Fruit fly (Drosophila melanogaster) whole organism, embryonic: ENCODE data around the gene Gnf1.

Source experiments
- CG1233 ChIP-seq: fragments of 200-800 bp; sonication (Bioruptor generic); optimal IDR thresholded peaks from 4 replicates; lab custom pipeline; 2018; ENCODE audit warnings: missing biosample characterization, mild to moderate bottlenecking, missing genetic modification characterization
- CG13123 ChIP-seq: fragments of 200-800 bp; sonication (Bioruptor generic); optimal IDR thresholded peaks from 2 replicates; lab custom pipeline; 2016; ENCODE audit warnings: missing biosample characterization, missing genetic modification characterization
- CG13424 ChIP-seq: fragments of 200-800 bp; sonication (Bioruptor generic); optimal IDR thresholded peaks from 2 replicates; lab custom pipeline; 2019; ENCODE audit warnings: missing biosample characterization, mild to moderate bottlenecking, missing genetic modification characterization, moderate library complexity
- CG13775 ChIP-seq: fragments of 200-800 bp; sonication (Bioruptor generic); optimal IDR thresholded peaks from 3 replicates; lab custom pipeline; 2017; ENCODE audit warnings: missing biosample characterization, mild to moderate bottlenecking, missing genetic modification characterization
- CG14710 ChIP-seq: fragments of 200-800 bp; sonication (Bioruptor generic); optimal IDR thresholded peaks from 3 replicates; lab custom pipeline; 2019; ENCODE audit warnings: missing biosample characterization, mild to moderate bottlenecking, missing genetic modification characterization, moderate library complexity
- CG15601 ChIP-seq: fragments of 200-800 bp; sonication (Bioruptor generic); optimal IDR thresholded peaks from 3 replicates; lab custom pipeline; 2019; ENCODE audit warnings: missing biosample characterization, mild to moderate bottlenecking, missing genetic modification characterization, moderate library complexity
- CG17186 ChIP-seq: fragments of 200-800 bp; sonication (Bioruptor generic); optimal IDR thresholded peaks from 3 replicates; lab custom pipeline; 2017; ENCODE audit warnings: missing biosample characterization, missing genetic modification reagents, missing genetic modification characterization
- CG17359 ChIP-seq: fragments of 200-800 bp; sonication (Bioruptor generic); optimal IDR thresholded peaks from 3 replicates; lab custom pipeline; 2018; ENCODE audit warnings: missing biosample characterization, mild to moderate bottlenecking, missing genetic modification characterization, moderate library complexity
- CG18476 ChIP-seq: fragments of 200-800 bp; sonication (Bioruptor generic); optimal IDR thresholded peaks from 2 replicates; lab custom pipeline; 2016; ENCODE audit warnings: missing biosample characterization, mild to moderate bottlenecking, missing genetic modification characterization
- CG2199 ChIP-seq: fragments of 200-800 bp; sonication (Bioruptor generic); IDR thresholded peaks from 3 replicates; pipeline ENCODE4 v1.3.6; 2022; ENCODE audit warnings: missing biosample characterization, missing genetic modification characterization
- CG30403 ChIP-seq: fragments of 200-800 bp; sonication (Bioruptor generic); optimal IDR thresholded peaks from 3 replicates; lab custom pipeline; 2016; ENCODE audit warnings: missing biosample characterization, missing genetic modification characterization
- CG3995 ChIP-seq: fragments of 200-800 bp; sonication (Bioruptor generic); optimal IDR thresholded peaks from 3 replicates; lab custom pipeline; 2016; ENCODE audit warnings: missing biosample characterization, missing genetic modification characterization
- CG42726 ChIP-seq: fragments of 200-800 bp; sonication (Bioruptor generic); IDR thresholded peaks from 2 replicates; pipeline ENCODE4 v1.3.6; 2022; ENCODE audit warnings: missing biosample characterization, missing genetic modification characterization; ENCODE audit not compliant: partially characterized antibody
- CG4360 ChIP-seq: fragments of 200-800 bp; sonication (Bioruptor generic); IDR thresholded peaks from 2 replicates; pipeline ENCODE4 v1.3.6; 2022; ENCODE audit warnings: missing biosample characterization, missing genetic modification characterization
- CG4617 ChIP-seq: fragments of 200-800 bp; sonication (Bioruptor generic); optimal IDR thresholded peaks from 3 replicates; lab custom pipeline; 2016; ENCODE audit warnings: missing biosample characterization, missing genetic modification characterization, borderline replicate concordance
- CG7928 ChIP-seq: fragments of 200-800 bp; sonication (Bioruptor generic); optimal IDR thresholded peaks from 2 replicates; lab custom pipeline; 2017; ENCODE audit warnings: missing biosample characterization, mild to moderate bottlenecking, missing genetic modification characterization
- Camta ChIP-seq: fragments of 200-800 bp; sonication (Bioruptor generic); optimal IDR thresholded peaks from 2 replicates; lab custom pipeline; 2016; ENCODE audit warnings: missing biosample characterization, missing genetic modification characterization
- Deaf1 ChIP-seq: fragments of 200-800 bp; optimal IDR thresholded peaks from 3 replicates; lab custom pipeline; 2019; ENCODE audit warnings: missing biosample characterization, mild to moderate bottlenecking, missing genetic modification characterization, moderate library complexity
- Ets97D ChIP-seq: fragments of 200-800 bp; sonication (Bioruptor generic); optimal IDR thresholded peaks from 3 replicates; lab custom pipeline; 2016; ENCODE audit warnings: missing biosample characterization, missing genetic modification characterization
- Fer3 ChIP-seq: fragments of 200-800 bp; sonication (Bioruptor generic); optimal IDR thresholded peaks from 2 replicates; lab custom pipeline; 2018; ENCODE audit warnings: missing biosample characterization, mild to moderate bottlenecking, missing genetic modification characterization, moderate library complexity
- Jarid2 ChIP-seq: fragments of 200-800 bp; sonication (Bioruptor generic); optimal IDR thresholded peaks from 3 replicates; lab custom pipeline; 2017; ENCODE audit warnings: mild to moderate bottlenecking, missing biosample characterization, missing genetic modification reagents, missing genetic modification characterization
- Lhr ChIP-seq: fragments of 200-800 bp; sonication (Bioruptor generic); optimal IDR thresholded peaks from 3 replicates; lab custom pipeline; 2017; ENCODE audit warnings: mild to moderate bottlenecking, missing biosample characterization, missing genetic modification reagents, missing genetic modification characterization
- MESR4 ChIP-seq: fragments of 200-800 bp; sonication (Bioruptor generic); optimal IDR thresholded peaks from 2 replicates; lab custom pipeline; 2018; ENCODE audit warnings: missing biosample characterization, mild to moderate bottlenecking, missing genetic modification characterization, moderate library complexity
- NFAT ChIP-seq: fragments of 200-800 bp; sonication (Bioruptor generic); IDR thresholded peaks from 2 replicates; pipeline ENCODE4 v1.3.6; 2022; ENCODE audit warnings: missing biosample characterization, missing genetic modification characterization
- Pdp1 ChIP-seq, 2 experiments: fragments of 200-800 bp; sonication (Bioruptor generic); optimal IDR thresholded peaks; 3 replicates each; lab custom pipeline; 2016; ENCODE audit warnings: missing biosample characterization in 2 of 2, missing genetic modification characterization in 2 of 2, mild to moderate bottlenecking in 1 of 2, moderate library complexity in 1 of 2
- Sry-β ChIP-seq: fragments of 200-800 bp; sonication (Bioruptor generic); optimal IDR thresholded peaks from 2 replicates; lab custom pipeline; 2018; ENCODE audit warnings: missing biosample characterization, mild to moderate bottlenecking, missing genetic modification characterization, moderate library complexity
- ara ChIP-seq: fragments of 200-800 bp; sonication (Bioruptor generic); IDR thresholded peaks from 2 replicates; pipeline ENCODE4 v1.3.6; 2022; ENCODE audit warnings: missing biosample characterization, missing genetic modification characterization
- az2 ChIP-seq: fragments of 200-800 bp; sonication (Bioruptor generic); optimal IDR thresholded peaks from 3 replicates; lab custom pipeline; 2016; ENCODE audit warnings: missing biosample characterization, missing genetic modification characterization
- bbx ChIP-seq: fragments of 200-800 bp; sonication (Bioruptor generic); IDR thresholded peaks from 2 replicates; pipeline ENCODE4 v1.3.6; 2022; ENCODE audit warnings: missing biosample characterization, missing genetic modification characterization; ENCODE audit not compliant: partially characterized antibody
- cad ChIP-seq: fragments of >200 bp; optimal IDR thresholded peaks from 2 replicates; lab custom pipeline; 2017; ENCODE audit warnings: missing biosample characterization, missing genetic modification characterization
- dmrt11E ChIP-seq: fragments of 200-800 bp; sonication (Bioruptor generic); optimal IDR thresholded peaks from 3 replicates; lab custom pipeline; 2018; ENCODE audit warnings: missing biosample characterization, mild to moderate bottlenecking, missing genetic modification characterization, moderate library complexity
- eve ChIP-seq, 2 experiments: fragments of >200 bp; optimal IDR thresholded peaks; 2 replicates each; lab custom pipeline; 2017; ENCODE audit warnings: missing biosample characterization in 2 of 2, missing genetic modification characterization in 2 of 2
- exex ChIP-seq: fragments of 200-800 bp; sonication (Bioruptor generic); optimal IDR thresholded peaks from 4 replicates; lab custom pipeline; 2018; ENCODE audit warnings: missing biosample characterization, mild to moderate bottlenecking, missing genetic modification characterization, moderate library complexity
- fd102C ChIP-seq: fragments of 200-800 bp; sonication (Bioruptor generic); optimal IDR thresholded peaks from 2 replicates; lab custom pipeline; 2018; ENCODE audit warnings: missing biosample characterization, mild to moderate bottlenecking, missing genetic modification characterization, moderate library complexity
- gsb-n ChIP-seq: fragments of 200-800 bp; sonication (Bioruptor generic); optimal IDR thresholded peaks from 3 replicates; lab custom pipeline; 2018; ENCODE audit warnings: missing biosample characterization, mild to moderate bottlenecking, missing genetic modification characterization
- hbn ChIP-seq: fragments of 200-800 bp; sonication (Bioruptor generic); IDR thresholded peaks from 2 replicates; pipeline ENCODE4 v1.3.6; 2022; ENCODE audit warnings: missing biosample characterization, missing genetic modification characterization; ENCODE audit not compliant: partially characterized antibody
- her ChIP-seq: fragments of 200-800 bp; sonication (Bioruptor generic); optimal IDR thresholded peaks from 2 replicates; lab custom pipeline; 2016; ENCODE audit warnings: missing biosample characterization, missing genetic modification characterization
- jigr1 ChIP-seq: fragments of 200-800 bp; sonication (Bioruptor generic); IDR thresholded peaks from 3 replicates; pipeline ENCODE4 v1.3.6; 2022; ENCODE audit warnings: missing biosample characterization, missing genetic modification characterization
- nerfin-1 ChIP-seq: fragments of 200-800 bp; sonication (Bioruptor generic); optimal IDR thresholded peaks from 3 replicates; lab custom pipeline; 2019; ENCODE audit warnings: missing biosample characterization, mild to moderate bottlenecking, missing genetic modification characterization, moderate library complexity
- row ChIP-seq: fragments of 200-800 bp; sonication (Bioruptor generic); IDR thresholded peaks from 3 replicates; pipeline ENCODE4 v1.3.6; 2022; ENCODE audit warnings: missing biosample characterization, missing genetic modification characterization
- sc ChIP-seq, 3 experiments: fragments of >200 bp in 2 of 3; fragments of 200-800 bp in 1 of 3; sonication (Bioruptor generic) in 1 of 3; optimal IDR thresholded peaks; 2 replicates in 2 of 3; 3 replicates in 1 of 3; lab custom pipeline; 2017; ENCODE audit warnings: mild to moderate bottlenecking in 1 of 3, missing biosample characterization in 1 of 3, missing genetic modification characterization in 1 of 3, missing genetic modification reagents in 1 of 3
- sqz ChIP-seq: fragments of 200-800 bp; sonication (Bioruptor generic); optimal IDR thresholded peaks from 3 replicates; lab custom pipeline; 2018; ENCODE audit warnings: missing biosample characterization, mild to moderate bottlenecking, missing genetic modification characterization
- sr ChIP-seq: fragments of 200-800 bp; sonication (Bioruptor generic); IDR thresholded peaks from 3 replicates; pipeline ENCODE4 v1.3.6; 2022; ENCODE audit warnings: missing biosample characterization, missing genetic modification characterization
- ttk ChIP-seq: fragments of 200-800 bp; sonication (Bioruptor generic); IDR thresholded peaks from 2 replicates; pipeline ENCODE4 v2.1.2; 2022; ENCODE audit warnings: missing biosample characterization, missing genetic modification characterization
- zfh1 ChIP-seq: fragments of 200-800 bp; sonication (Bioruptor generic); IDR thresholded peaks from 3 replicates; pipeline ENCODE4 v1.3.6; 2022; ENCODE audit warnings: missing biosample characterization, missing genetic modification characterization

The Gnf1 gene

dm6 chr3R:4910365-4910810, 4.0 kb downstream of the Gnf1 start, which contains the start of gene Cdep (continued):
- TF ChIP-seq Sry-β (GFP tag; lab: Kevin White, UChicago) (peak; percentile 58), CG7928 (GFP tag; lab: Kevin White, UChicago) (peak; percentile 94), CG17359 (tag; lab: Kevin White, UChicago) (peak; percentile 55), nerfin-1 (no peak), ara (GFP tag; lab: Robert Waterston, UW) (0 out of 2 replicates have a peak, but pooled peaks have one; percentile 28), Fer3 (tag; lab: Kevin White, UChicago) (peak; percentile 21), sr (GFP tag; lab: Robert Waterston, UW) (peak; percentile 54; the same call in 1 of the 3 replicates), gsb-n (peak; percentile 30), Camta (no peak), ttk (GFP tag; lab: Robert Waterston, UW) (no peak), fd102C (GFP tag; lab: Kevin White, UChicago) (peak; percentile 22), exex (tag; lab: Kevin White, UChicago) (peak; percentile 3), cad (GFP tag; lab: Kevin White, UChicago) (no peak), NFAT (GFP tag; lab: Robert Waterston, UW) (no peak; the same call in 1 of the 2 replicates), zfh1 (GFP tag; lab: Robert Waterston, UW) (peak; percentile 63; the same call in 2 of the 3 replicates), az2 (GFP tag; lab: Kevin White, UChicago) (peak; percentile 5), Lhr (GFP tag; lab: Kevin White, UChicago) (peak; percentile 14), eve (GFP tag; optimal IDR thresholded peaks at IDR 0.05; lab: Kevin White, UChicago) (no peak), row (GFP tag; lab: Robert Waterston, UW) (peak; percentile 74), CG1233 (GFP tag; lab: Kevin White, UChicago) (peak; percentile 14), Ets97D (peak; percentile 54), CG18476 (peak; percentile 53), Pdp1 (GFP tag; optimal IDR thresholded peaks at IDR 0.05; lab: Kevin White, UChicago) (peak; percentile 16 to 25), her (GFP tag; lab: Kevin White, UChicago) (peak; percentile 45), CG42726 (GFP tag; lab: Robert Waterston, UW) (peak; percentile 94), CG30403 (GFP tag; lab: Kevin White, UChicago) (peak; percentile 20), CG14710 (tag; lab: Kevin White, UChicago) (peak; percentile 65), sc (optimal IDR thresholded peaks at IDR 0.05; lab: Kevin White, UChicago) (no peak), sc (GFP tag; optimal IDR thresholded peaks at IDR 0.05; lab: Kevin White, UChicago) (peak; percentile 10), CG2199 (GFP tag; lab: Robert Waterston, UW) (peak; percentile 90; the same call in 2 of the 3 replicates), Deaf1 (tag; lab: Kevin White, UChicago) (peak; percentile 54), CG13775 (peak; percentile 36), Jarid2 (peak; percentile 80), CG4360 (peak; percentile 31; the same call in 1 of the 2 replicates), CG15601 (tag; lab: Kevin White, UChicago) (peak; percentile 57), bbx (GFP tag; lab: Robert Waterston, UW) (peak; percentile 97), sqz (peak; percentile 31), CG3995 (GFP tag; lab: Kevin White, UChicago) (peak; percentile 83), jigr1 (no peak), CG13424 (tag; lab: Kevin White, UChicago) (peak; percentile 41), dmrt11E (tag; lab: Kevin White, UChicago) (peak; percentile 11), CG13123 (GFP tag; lab: Kevin White, UChicago) (no peak), MESR4 (peak; percentile 46), CG17186 (GFP tag; lab: Kevin White, UChicago) (no peak), CG4617 (GFP tag; lab: Kevin White, UChicago) (peak; percentile 62), hbn (peak; percentile 88)
